Worm (Caenorhabditis elegans): Measurements from ENCODE around the gene ribo-1.
A peak's percentile ranks its signal among the peaks of the same experiment; 100 is the strongest.

The ribo-1 gene

DNA sequence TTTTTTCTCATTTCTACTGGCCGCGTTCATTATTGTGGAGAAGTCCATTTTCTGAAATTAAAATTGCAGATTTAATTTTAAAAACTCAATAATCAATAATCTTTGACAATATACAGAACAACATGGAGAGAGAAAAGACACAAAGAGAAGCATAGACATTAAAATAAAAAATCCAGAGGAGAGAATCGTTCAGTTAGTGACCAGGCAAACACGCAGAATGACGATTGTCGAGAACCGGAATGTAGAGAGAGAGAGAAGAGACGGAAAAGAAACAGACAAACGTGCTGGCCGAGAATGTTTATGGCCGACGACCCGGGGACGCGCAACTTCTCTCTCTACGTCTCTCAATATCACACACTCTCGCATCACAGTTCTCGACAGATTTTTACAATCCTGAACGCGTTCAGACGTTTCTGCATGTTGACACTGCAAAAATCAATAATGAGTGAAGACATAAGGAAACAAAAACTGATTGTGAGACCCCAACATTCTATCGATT, 22.8 kb upstream of the ribo-1 start, which contains the start of the genes T05A12.3 and T05A12.4 (continued):
- peak; percentile 63 for TF ChIP-seq lsl-1 (GFP tag; optimal IDR thresholded peaks at IDR 0.05)
- TF ChIP-seq Y67H2A.10 (GFP tag; conservative IDR thresholded peaks at IDR 0.05) = no peak
- no peak for TF ChIP-seq mcd-1 (GFP tag; IDR thresholded peaks at IDR 0.05)
- no peak for TF ChIP-seq B0261.1 (tag; optimal IDR thresholded peaks at IDR 0.05)
- no peak for TF ChIP-seq sea-2 (GFP tag; IDR thresholded peaks at IDR 0.05)
- no peak for TF ChIP-seq cebp-2 (GFP tag; IDR thresholded peaks at IDR 0.05)
- TF ChIP-seq F22D6.2 (tag; optimal IDR thresholded peaks at IDR 0.05) = no peak
- no peak for TF ChIP-seq snpc-1.3 (tag; optimal IDR thresholded peaks at IDR 0.05; ENCODE audit: insufficient read depth)
- no peak for TF ChIP-seq hrde-1 (tag; optimal IDR thresholded peaks at IDR 0.05; ENCODE audit: borderline replicate concordance)
- TF ChIP-seq ceh-100 (GFP tag; IDR thresholded peaks at IDR 0.05) = no peak
- no peak for TF ChIP-seq Y56A3A.18 (GFP tag; IDR thresholded peaks at IDR 0.05)
- no peak for TF ChIP-seq hmg-20 (GFP tag; IDR thresholded peaks at IDR 0.05)
- no peak for TF ChIP-seq sdz-38 (tag; optimal IDR thresholded peaks at IDR 0.05)
- peak; percentile 79 for TF ChIP-seq madf-3 (GFP tag; IDR thresholded peaks at IDR 0.05)
- peak; percentile 36 for TF ChIP-seq F23B12.7 (tag; optimal IDR thresholded peaks at IDR 0.05; ENCODE audit: insufficient read depth)
- no peak for TF ChIP-seq ztf-25 (GFP tag; IDR thresholded peaks at IDR 0.05)
- TF ChIP-seq madf-6 (GFP tag; IDR thresholded peaks at IDR 0.05) = no peak
- no peak for TF ChIP-seq nfya-2 (GFP tag; IDR thresholded peaks at IDR 0.05)
- peak; percentile 35 for TF ChIP-seq snpc-1.1 (tag; optimal IDR thresholded peaks at IDR 0.05; ENCODE audit: insufficient read depth)
- no peak for TF ChIP-seq ama-1 (optimal IDR thresholded peaks at IDR 0.05)
- no peak for TF ChIP-seq ama-1 (GFP tag; optimal IDR thresholded peaks at IDR 0.05)
- TF ChIP-seq hlh-26 (GFP tag; conservative IDR thresholded peaks at IDR 0.05) = no peak
- no peak for TF ChIP-seq lin-40 (tag; optimal IDR thresholded peaks at IDR 0.05)
- peak; percentile 68 for TF ChIP-seq snpc-4 (GFP tag; optimal IDR thresholded peaks at IDR 0.05)
- peak in 3 of 4 experiments; percentile 75 to 86 (median 85) for TF ChIP-seq snpc-4 (tag; optimal IDR thresholded peaks at IDR 0.05)
- TF ChIP-seq dpff-1 (tag; optimal IDR thresholded peaks at IDR 0.05) = no peak
- TF ChIP-seq lir-1 (GFP tag; conservative IDR thresholded peaks at IDR 0.05) = peak; percentile 36; the same call in 1 of the 2 replicates
- no peak; the same call in none of the 2 replicates for TF ChIP-seq rcor-1 (GFP tag; IDR thresholded peaks at IDR 0.05)
- no peak for TF ChIP-seq hlh-12 (tag; optimal IDR thresholded peaks at IDR 0.05)
- no peak for TF ChIP-seq ccch-3 (GFP tag; optimal IDR thresholded peaks at IDR 0.05)
- TF ChIP-seq unc-62 (GFP tag; optimal IDR thresholded peaks at IDR 0.05) = no peak
- no peak for TF ChIP-seq egl-18 (GFP tag; IDR thresholded peaks at IDR 0.05)
- TF ChIP-seq D2030.7 (GFP tag; IDR thresholded peaks at IDR 0.05) = peak; percentile 71
- no peak for TF ChIP-seq B0035.1 (tag; optimal IDR thresholded peaks at IDR 0.05)
- TF ChIP-seq nhr-90 (tag; optimal IDR thresholded peaks at IDR 0.05) = no peak
- no peak for TF ChIP-seq die-1 (tag; optimal IDR thresholded peaks at IDR 0.05)
- TF ChIP-seq C06A6.2 (GFP tag; conservative IDR thresholded peaks at IDR 0.05) = no peak
- peak; percentile 85 for TF ChIP-seq pbrm-1 (GFP tag; IDR thresholded peaks at IDR 0.05)
- no peak for TF ChIP-seq ceh-58 (GFP tag; IDR thresholded peaks at IDR 0.05)
- no peak for TF ChIP-seq K12H6.12 (tag; optimal IDR thresholded peaks at IDR 0.05)
- peak; percentile 63 for TF ChIP-seq F33H1.4 (GFP tag; IDR thresholded peaks at IDR 0.05)
- TF ChIP-seq ceh-91 (GFP tag; IDR thresholded peaks at IDR 0.05) = no peak; the same call in 1 of the 2 replicates
- TF ChIP-seq aptf-3 (GFP tag; IDR thresholded peaks at IDR 0.05) = no peak
- no peak for TF ChIP-seq gei-17 (GFP tag; optimal IDR thresholded peaks at IDR 0.05)
- TF ChIP-seq hsf-1 (GFP tag; IDR thresholded peaks at IDR 0.05) = no peak
- TF ChIP-seq F57C9.4 (tag; optimal IDR thresholded peaks at IDR 0.05) = no peak
- TF ChIP-seq rec-8 (tag; optimal IDR thresholded peaks at IDR 0.05) = no peak
- TF ChIP-seq efl-1 (GFP tag; optimal IDR thresholded peaks at IDR 0.05) = peak; percentile 5
- no peak for TF ChIP-seq ztf-26 (tag; optimal IDR thresholded peaks at IDR 0.05)
